Worm (Caenorhabditis elegans) whole organism, L2 larva: ENCODE measurements around the gene atln-1.

ENCODE experiments used
- aly-2 ChIP-seq: fragments of 150-350 bp; optimal IDR thresholded peaks from 2 replicates; lab custom pipeline; 2014; ENCODE audit warnings: missing biosample characterization, missing genetic modification characterization
- ceh-82 ChIP-seq: fragments of 150-350 bp; optimal IDR thresholded peaks from 2 replicates; lab custom pipeline; 2014; ENCODE audit warnings: missing biosample characterization, missing genetic modification characterization
- mdl-1 ChIP-seq, 2 experiments: fragments of 150-350 bp in 1 of 2; sonication (generic microtip) in 1 of 2; optimal IDR thresholded peaks; 2 replicates each; lab custom pipeline; 2017; ENCODE audit warnings: missing biosample characterization in 2 of 2, missing genetic modification characterization in 2 of 2

- TF ChIP-seq mdl-1 (tag; optimal IDR thresholded peaks at IDR 0.05; lab: Kevin White, UChicago) (no peak), aly-2 (tag; lab: Kevin White, UChicago) (no peak), ceh-82 (no peak)
Measured at ce11 chrIV:2751568-2751967, 36.9 kb upstream of the atln-1 start, which contains the start of gene Y54G2A.41.
